Worm (Caenorhabditis elegans) whole organism, L3 larva: Measurements from ENCODE around the gene C07G1.7.

Experiments used
- ZK546.5 ChIP-seq: sonication (generic microtip); optimal IDR thresholded peaks from 2 replicates; lab custom pipeline; 2017; ENCODE audit warnings: missing biosample characterization, missing genetic modification characterization
- ama-1 ChIP-seq: fragments of 150-350 bp; optimal IDR thresholded peaks from 2 replicates; lab custom pipeline; 2018
- ceh-82 ChIP-seq: fragments of 150-350 bp; optimal IDR thresholded peaks from 2 replicates; lab custom pipeline; 2014; ENCODE audit warnings: missing biosample characterization, missing genetic modification characterization
- elt-2 ChIP-seq: sonication (generic microtip); optimal IDR thresholded peaks from 2 replicates; lab custom pipeline; 2016; ENCODE audit warnings: missing genetic modification reagents, mild to moderate bottlenecking, missing genetic modification characterization, missing compliant biosample characterization
- lin-39 ChIP-seq: fragments of 150-350 bp; optimal IDR thresholded peaks from 2 replicates; lab custom pipeline; 2018; ENCODE audit warnings: missing biosample characterization, missing genetic modification reagents, missing genetic modification characterization
- pha-4 ChIP-seq: fragments of 150-350 bp; optimal IDR thresholded peaks from 2 replicates; lab custom pipeline; 2014; ENCODE audit warnings: missing biosample characterization, missing genetic modification reagents, missing genetic modification characterization
- sea-2 ChIP-seq: fragments of 150-350 bp; sonication (generic microtip); optimal IDR thresholded peaks from 4 replicates; lab custom pipeline; 2014; ENCODE audit warnings: missing biosample characterization, missing genetic modification reagents, missing genetic modification characterization
- tbx-2 ChIP-seq: sonication (generic microtip); optimal IDR thresholded peaks from 2 replicates; lab custom pipeline; 2016; ENCODE audit warnings: mild to moderate bottlenecking, missing genetic modification characterization, missing compliant biosample characterization
- ztf-11 ChIP-seq: fragments of 150-350 bp; optimal IDR thresholded peaks from 2 replicates; lab custom pipeline; 2014; ENCODE audit warnings: missing biosample characterization, missing genetic modification characterization

DNA sequence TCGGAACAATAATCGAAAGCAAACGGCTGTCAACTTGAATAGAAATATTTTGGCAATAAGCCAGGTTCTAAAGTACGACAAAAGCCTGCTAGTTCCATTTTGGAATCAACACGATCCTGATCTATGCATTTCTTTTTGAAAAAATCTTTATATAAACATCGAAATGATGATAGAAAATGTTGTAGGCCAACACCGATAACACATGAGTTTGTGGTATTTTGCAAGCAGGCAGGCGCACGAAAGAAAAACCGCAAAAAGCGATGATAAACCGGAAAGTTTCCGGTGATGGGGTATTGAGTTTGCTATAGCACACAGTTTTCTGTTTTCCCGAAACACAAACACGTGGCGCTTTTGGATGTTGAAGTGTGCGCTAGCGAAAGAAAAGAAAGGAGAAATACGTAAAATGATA is 22.4 kb upstream of the C07G1.7 start:
- no peak for TF ChIP-seq ztf-11 (tag; lab: Kevin White, UChicago)
- peak; percentile 47 for TF ChIP-seq elt-2 (tag; lab: Kevin White, UChicago)
- no peak for TF ChIP-seq lin-39 (tag; lab: Kevin White, UChicago)
- TF ChIP-seq ama-1 (lab: Kevin White, UChicago), result no peak
- no peak for TF ChIP-seq ceh-82 (tag; lab: Kevin White, UChicago)
- no peak for TF ChIP-seq tbx-2 (tag; lab: Kevin White, UChicago)
- TF ChIP-seq ZK546.5 (tag; lab: Kevin White, UChicago), result no peak
- TF ChIP-seq pha-4 (tag; lab: Kevin White, UChicago), result peak; percentile 55
- TF ChIP-seq sea-2, result no peak
